Fruit fly (Drosophila melanogaster) whole organism, embryonic: Measurements from ENCODE around the gene tbrd-1.

Experiments used
- Aef1 ChIP-seq: fragments of 200-800 bp; sonication (Bioruptor generic); IDR thresholded peaks from 3 replicates; pipeline ENCODE4 v1.3.6; 2022; ENCODE audit warnings: missing biosample characterization, missing genetic modification characterization
- Atf-2 ChIP-seq: fragments of 200-800 bp; sonication (Bioruptor generic); optimal IDR thresholded peaks from 2 replicates; lab custom pipeline; 2016; ENCODE audit warnings: missing biosample characterization, missing genetic modification characterization
- CG11247 ChIP-seq: fragments of 200-800 bp; sonication (Bioruptor generic); IDR thresholded peaks from 2 replicates; pipeline ENCODE4 v1.3.6; 2022; ENCODE audit warnings: missing biosample characterization, missing genetic modification characterization
- CG11723 ChIP-seq: fragments of 200-800 bp; sonication (Bioruptor generic); optimal IDR thresholded peaks from 2 replicates; lab custom pipeline; 2017; ENCODE audit warnings: missing biosample characterization, mild to moderate bottlenecking, missing genetic modification characterization
- CG12155 ChIP-seq: fragments of 200-800 bp; sonication (Bioruptor generic); optimal IDR thresholded peaks from 3 replicates; lab custom pipeline; 2016; ENCODE audit warnings: missing biosample characterization, missing genetic modification characterization
- CG12236 ChIP-seq: fragments of 200-800 bp; sonication (Bioruptor generic); optimal IDR thresholded peaks from 2 replicates; lab custom pipeline; 2016; ENCODE audit warnings: missing biosample characterization, missing genetic modification characterization
- CG12299 ChIP-seq: fragments of 200-800 bp; sonication (Bioruptor generic); optimal IDR thresholded peaks from 2 replicates; lab custom pipeline; 2018; ENCODE audit warnings: missing biosample characterization, mild to moderate bottlenecking, missing genetic modification characterization
- CG14667 ChIP-seq: fragments of 200-800 bp; sonication (Bioruptor generic); IDR thresholded peaks from 2 replicates; pipeline ENCODE4 v1.3.6; 2022; ENCODE audit warnings: missing biosample characterization, missing genetic modification characterization
- CG1529 ChIP-seq: fragments of 200-800 bp; sonication (Bioruptor generic); optimal IDR thresholded peaks from 3 replicates; lab custom pipeline; 2018; ENCODE audit warnings: missing biosample characterization, missing genetic modification characterization
- CG15514 ChIP-seq: fragments of 200-800 bp; sonication (Bioruptor generic); optimal IDR thresholded peaks from 3 replicates; lab custom pipeline; 2017; ENCODE audit warnings: missing biosample characterization, missing genetic modification characterization, mild to moderate bottlenecking, moderate library complexity, missing genetic modification reagents
- CG18262 ChIP-seq: fragments of 200-800 bp; optimal IDR thresholded peaks from 3 replicates; lab custom pipeline; 2019; ENCODE audit warnings: missing biosample characterization, mild to moderate bottlenecking, missing genetic modification characterization, moderate library complexity
- CG30020 ChIP-seq: fragments of 200-800 bp; optimal IDR thresholded peaks from 2 replicates; lab custom pipeline; 2019; ENCODE audit warnings: missing biosample characterization, mild to moderate bottlenecking, missing genetic modification characterization, moderate library complexity
- CG30431 ChIP-seq: fragments of 200-800 bp; sonication (Bioruptor generic); optimal IDR thresholded peaks from 2 replicates; lab custom pipeline; 2017; ENCODE audit warnings: missing biosample characterization, missing genetic modification characterization
- CG31224 ChIP-seq: fragments of 200-800 bp; sonication (Bioruptor generic); IDR thresholded peaks from 2 replicates; pipeline ENCODE4 v1.3.6; 2022; ENCODE audit warnings: missing biosample characterization, missing genetic modification characterization
- CG32767 ChIP-seq: fragments of 200-800 bp; sonication (Bioruptor generic); IDR thresholded peaks from 2 replicates; pipeline ENCODE4 v1.3.6; 2022; ENCODE audit warnings: missing biosample characterization, missing genetic modification characterization
- CG34422 ChIP-seq: fragments of 200-800 bp; sonication (Bioruptor generic); IDR thresholded peaks from 3 replicates; pipeline ENCODE4 v1.3.6; 2022; ENCODE audit warnings: missing biosample characterization, missing genetic modification characterization
- CG4820 ChIP-seq: fragments of 200-800 bp; sonication (Bioruptor generic); optimal IDR thresholded peaks from 3 replicates; lab custom pipeline; 2016; ENCODE audit warnings: missing biosample characterization, missing genetic modification characterization
- CG7987 ChIP-seq: fragments of 200-800 bp; sonication (Bioruptor generic); optimal IDR thresholded peaks from 2 replicates; lab custom pipeline; 2018; ENCODE audit warnings: missing biosample characterization, mild to moderate bottlenecking, missing genetic modification characterization, moderate library complexity
- Camta ChIP-seq: fragments of 200-800 bp; sonication (Bioruptor generic); optimal IDR thresholded peaks from 2 replicates; lab custom pipeline; 2016; ENCODE audit warnings: missing biosample characterization, missing genetic modification characterization
- Fer3 ChIP-seq: fragments of 200-800 bp; sonication (Bioruptor generic); optimal IDR thresholded peaks from 2 replicates; lab custom pipeline; 2018; ENCODE audit warnings: missing biosample characterization, mild to moderate bottlenecking, missing genetic modification characterization, moderate library complexity
- Gsc ChIP-seq: fragments of 200-800 bp; sonication (Bioruptor generic); IDR thresholded peaks from 2 replicates; pipeline ENCODE4 v1.3.6; 2022; ENCODE audit warnings: missing biosample characterization, missing genetic modification characterization
- Gug ChIP-seq: fragments of 200-800 bp; sonication (Bioruptor generic); IDR thresholded peaks from 4 replicates; pipeline ENCODE4 v1.3.6; 2022; ENCODE audit warnings: missing biosample characterization, missing genetic modification characterization
- HmgD ChIP-seq: fragments of 200-800 bp; sonication (Bioruptor generic); optimal IDR thresholded peaks from 3 replicates; lab custom pipeline; 2016; ENCODE audit warnings: missing biosample characterization, missing genetic modification characterization
- MBD-R2 ChIP-seq: fragments of 200-800 bp; sonication (Bioruptor generic); IDR thresholded peaks from 2 replicates; pipeline ENCODE4 v1.3.6; 2022; ENCODE audit warnings: missing biosample characterization, missing genetic modification characterization
- Myb ChIP-seq: fragments of 200-800 bp; sonication (Bioruptor generic); optimal IDR thresholded peaks from 2 replicates; lab custom pipeline; 2016; ENCODE audit warnings: missing biosample characterization, missing genetic modification characterization
- NFAT ChIP-seq: fragments of 200-800 bp; sonication (Bioruptor generic); IDR thresholded peaks from 2 replicates; pipeline ENCODE4 v1.3.6; 2022; ENCODE audit warnings: missing biosample characterization, missing genetic modification characterization
- Nf-YB ChIP-seq: fragments of 200-800 bp; sonication (Bioruptor generic); optimal IDR thresholded peaks from 3 replicates; lab custom pipeline; 2019; ENCODE audit warnings: missing biosample characterization, mild to moderate bottlenecking, missing genetic modification characterization, moderate library complexity
- Oli ChIP-seq: fragments of 200-800 bp; sonication (Bioruptor generic); optimal IDR thresholded peaks from 2 replicates; lab custom pipeline; 2018; ENCODE audit warnings: missing biosample characterization, mild to moderate bottlenecking, missing genetic modification characterization, moderate library complexity
- Pdp1 ChIP-seq, 2 experiments: fragments of 200-800 bp; sonication (Bioruptor generic); optimal IDR thresholded peaks; 3 replicates each; lab custom pipeline; 2016; ENCODE audit warnings: missing biosample characterization in 2 of 2, missing genetic modification characterization in 2 of 2, mild to moderate bottlenecking in 1 of 2, moderate library complexity in 1 of 2
- amos ChIP-seq: fragments of 200-800 bp; sonication (Bioruptor generic); IDR thresholded peaks from 2 replicates; pipeline ENCODE4 v1.3.6; 2022; ENCODE audit warnings: missing biosample characterization, missing genetic modification characterization; ENCODE audit not compliant: partially characterized antibody
- croc ChIP-seq: fragments of 200-800 bp; sonication (Bioruptor generic); conservative IDR thresholded peaks from 3 replicates; pipeline ENCODE4 v1.3.6; 2022; ENCODE audit warnings: missing biosample characterization, missing genetic modification characterization
- dimm ChIP-seq: fragments of 200-800 bp; sonication (Bioruptor generic); IDR thresholded peaks from 2 replicates; pipeline ENCODE4 v1.3.6; 2022; ENCODE audit warnings: missing biosample characterization, missing genetic modification characterization
- dpn ChIP-seq, 2 experiments: fragments of 200-800 bp; sonication (Bioruptor generic); optimal IDR thresholded peaks; 3 replicates each; lab custom pipeline; 2016; ENCODE audit warnings: missing biosample characterization in 2 of 2, missing genetic modification characterization in 2 of 2
- fd64A ChIP-seq: fragments of 200-800 bp; sonication (Bioruptor generic); optimal IDR thresholded peaks from 3 replicates; lab custom pipeline; 2018; ENCODE audit warnings: missing biosample characterization, mild to moderate bottlenecking, missing genetic modification characterization
- fd96Cb ChIP-seq: fragments of 200-800 bp; sonication (Bioruptor generic); optimal IDR thresholded peaks from 2 replicates; lab custom pipeline; 2018; ENCODE audit warnings: missing biosample characterization, mild to moderate bottlenecking, missing genetic modification characterization, moderate library complexity
- jigr1 ChIP-seq: fragments of 200-800 bp; sonication (Bioruptor generic); IDR thresholded peaks from 3 replicates; pipeline ENCODE4 v1.3.6; 2022; ENCODE audit warnings: missing biosample characterization, missing genetic modification characterization
- mirr ChIP-seq: fragments of 200-800 bp; sonication (Bioruptor generic); optimal IDR thresholded peaks from 3 replicates; lab custom pipeline; 2018; ENCODE audit warnings: missing biosample characterization, mild to moderate bottlenecking, missing genetic modification characterization
- nerfin-1 ChIP-seq: fragments of 200-800 bp; sonication (Bioruptor generic); optimal IDR thresholded peaks from 3 replicates; lab custom pipeline; 2019; ENCODE audit warnings: missing biosample characterization, mild to moderate bottlenecking, missing genetic modification characterization, moderate library complexity
- nmo ChIP-seq: fragments of 200-800 bp; sonication (Bioruptor generic); optimal IDR thresholded peaks from 2 replicates; lab custom pipeline; 2018; ENCODE audit warnings: missing biosample characterization, mild to moderate bottlenecking, missing genetic modification characterization, moderate library complexity
- org-1 ChIP-seq: fragments of 200-800 bp; sonication (Bioruptor generic); optimal IDR thresholded peaks from 2 replicates; lab custom pipeline; 2017; ENCODE audit warnings: missing biosample characterization, missing genetic modification characterization
- pan ChIP-seq, 4 experiments: fragments of >200 bp in 3 of 4; fragments of 200-800 bp in 1 of 4; sonication (Bioruptor generic) in 1 of 4; optimal IDR thresholded peaks in 3 of 4; IDR thresholded peaks in 1 of 4; 2 replicates each; pipeline versions ENCODE4 v1.3.6 to Lab custom; 2017 to 2022; ENCODE audit warnings: missing biosample characterization in 2 of 4, missing genetic modification characterization in 2 of 4, mixed read lengths in 1 of 4
- pfk ChIP-seq: fragments of 200-800 bp; sonication (Bioruptor generic); optimal IDR thresholded peaks from 2 replicates; lab custom pipeline; 2018; ENCODE audit warnings: missing biosample characterization, mild to moderate bottlenecking, missing genetic modification characterization, moderate library complexity
- pzg ChIP-seq: fragments of 200-800 bp; sonication (Bioruptor generic); optimal IDR thresholded peaks from 3 replicates; lab custom pipeline; 2018; ENCODE audit warnings: missing biosample characterization, mild to moderate bottlenecking, missing genetic modification characterization, moderate library complexity
- scrt ChIP-seq: fragments of 200-800 bp; sonication (Bioruptor generic); optimal IDR thresholded peaks from 2 replicates; lab custom pipeline; 2018; ENCODE audit warnings: missing biosample characterization, mild to moderate bottlenecking, missing genetic modification characterization, moderate library complexity
- so ChIP-seq: fragments of 200-800 bp; sonication (Bioruptor generic); IDR thresholded peaks from 3 replicates; pipeline ENCODE4 v1.3.6; 2022; ENCODE audit warnings: missing biosample characterization, missing genetic modification characterization
- sob ChIP-seq: fragments of 200-800 bp; sonication (Bioruptor generic); IDR thresholded peaks from 2 replicates; pipeline ENCODE4 v1.3.6; 2022; ENCODE audit warnings: missing biosample characterization, missing genetic modification characterization
- sqz ChIP-seq: fragments of 200-800 bp; sonication (Bioruptor generic); optimal IDR thresholded peaks from 3 replicates; lab custom pipeline; 2018; ENCODE audit warnings: missing biosample characterization, mild to moderate bottlenecking, missing genetic modification characterization
- sug ChIP-seq: fragments of 200-800 bp; optimal IDR thresholded peaks from 2 replicates; lab custom pipeline; 2019; ENCODE audit warnings: missing biosample characterization, mild to moderate bottlenecking, missing genetic modification characterization, moderate library complexity
- toy ChIP-seq: fragments of 200-800 bp; sonication (Bioruptor generic); IDR thresholded peaks from 2 replicates; pipeline ENCODE4 v1.3.6; 2022; ENCODE audit warnings: missing biosample characterization, missing genetic modification characterization
- zen ChIP-seq: fragments of 200-800 bp; sonication (Bioruptor generic); optimal IDR thresholded peaks from 3 replicates; lab custom pipeline; 2018; ENCODE audit warnings: missing biosample characterization, mild to moderate bottlenecking, missing genetic modification characterization, moderate library complexity

The tbrd-1 gene

DNA sequence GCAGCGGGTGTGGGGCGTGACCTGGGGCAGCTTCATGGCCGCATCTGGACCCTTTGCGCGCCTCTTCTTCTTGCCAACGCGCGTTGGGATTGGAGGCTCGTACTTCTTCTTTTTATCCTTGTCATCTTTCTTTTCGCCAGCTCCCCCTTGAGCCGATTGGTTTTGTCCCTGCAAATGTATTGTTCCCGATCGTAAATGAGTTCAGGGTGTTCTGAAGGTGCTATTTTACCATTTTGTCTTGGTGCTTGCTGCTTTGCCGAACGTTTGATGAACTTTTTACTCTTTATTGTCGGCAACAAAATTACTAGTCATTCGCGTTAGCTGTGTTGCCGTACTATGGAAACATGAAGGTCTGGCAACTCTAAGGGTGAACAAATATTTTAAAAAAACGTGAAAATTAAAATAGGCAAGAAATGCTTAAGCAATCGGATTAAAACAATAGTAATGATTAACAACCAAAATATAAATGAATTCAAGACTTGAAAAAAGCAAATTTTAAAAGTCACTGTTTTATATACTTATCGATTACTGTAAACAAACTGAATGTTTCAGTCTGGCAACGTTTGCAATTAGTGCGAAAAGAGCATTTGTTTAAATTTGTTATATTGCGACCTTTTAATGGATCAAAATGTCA is 37.9 kb upstream of the tbrd-1 start, which contains the start of the genes Rpt2 and CG13599 (continued):
- no peak for TF ChIP-seq jigr1
- TF ChIP-seq CG11247: no peak
- peak; percentile 41 for TF ChIP-seq CG12299 (tag; lab: Kevin White, UChicago)
- peak; percentile 42 for TF ChIP-seq CG30020
- no peak for TF ChIP-seq Gug
- TF ChIP-seq Camta: peak; percentile 15
- TF ChIP-seq MBD-R2 (GFP tag; lab: Robert Waterston, UW): peak; percentile 74
- no peak for TF ChIP-seq CG31224
- TF ChIP-seq sob (GFP tag; lab: Robert Waterston, UW): no peak
- TF ChIP-seq CG14667 (GFP tag; lab: Robert Waterston, UW): no peak
- TF ChIP-seq CG12236 (GFP tag; lab: Kevin White, UChicago): no peak
- TF ChIP-seq Oli: no peak
- no peak for TF ChIP-seq Aef1 (GFP tag; lab: Robert Waterston, UW)
- TF ChIP-seq dpn (GFP tag; optimal IDR thresholded peaks at IDR 0.05; lab: Kevin White, UChicago): no peak
- TF ChIP-seq mirr: no peak
- TF ChIP-seq CG32767 (GFP tag; lab: Robert Waterston, UW): no peak
- TF ChIP-seq toy (GFP tag; lab: Robert Waterston, UW): no peak
- no peak for TF ChIP-seq sqz (GFP tag; lab: Kevin White, UChicago)
- no peak for TF ChIP-seq CG1529 (GFP tag; lab: Kevin White, UChicago)
- TF ChIP-seq CG15514 (GFP tag; lab: Kevin White, UChicago): peak; percentile 50
- TF ChIP-seq sug (tag; lab: Kevin White, UChicago): peak; percentile 19
- TF ChIP-seq nmo: peak; percentile 60
- TF ChIP-seq CG18262 (tag; lab: Kevin White, UChicago): peak; percentile 24
- peak; percentile 32; the same call in 1 of the 2 replicates for TF ChIP-seq amos (GFP tag; lab: Robert Waterston, UW)
- no peak for TF ChIP-seq croc (GFP tag; lab: Robert Waterston, UW)
- TF ChIP-seq CG11723 (GFP tag; lab: Kevin White, UChicago): no peak
- peak in 1 of 2 experiments; percentile 13 for TF ChIP-seq Pdp1 (GFP tag; optimal IDR thresholded peaks at IDR 0.05; lab: Kevin White, UChicago)
- peak; percentile 64 for TF ChIP-seq Myb
- TF ChIP-seq CG12155 (GFP tag; lab: Kevin White, UChicago): peak; percentile 14
- no peak for TF ChIP-seq fd96Cb (tag; lab: Kevin White, UChicago)
- TF ChIP-seq dimm (GFP tag; lab: Robert Waterston, UW): no peak
- no peak for TF ChIP-seq CG30431 (GFP tag; lab: Kevin White, UChicago)
- no peak for TF ChIP-seq Gsc (GFP tag; lab: Robert Waterston, UW)
- TF ChIP-seq NFAT: no peak
- no peak for TF ChIP-seq CG4820 (GFP tag; lab: Kevin White, UChicago)
- peak; percentile 87 for TF ChIP-seq pzg (GFP tag; lab: Kevin White, UChicago)
- no peak for TF ChIP-seq Atf-2 (GFP tag; lab: Kevin White, UChicago)
- no peak for TF ChIP-seq org-1 (GFP tag; lab: Kevin White, UChicago)
- TF ChIP-seq scrt: no peak
- no peak for TF ChIP-seq fd64A (GFP tag; lab: Kevin White, UChicago)
- peak; percentile 5 for TF ChIP-seq nerfin-1 (tag; lab: Kevin White, UChicago)
- TF ChIP-seq CG34422: peak; percentile 56; the same call in 1 of the 3 replicates
- no peak for TF ChIP-seq Nf-YB (GFP tag; lab: Kevin White, UChicago)
- no peak for TF ChIP-seq Fer3 (tag; lab: Kevin White, UChicago)
- peak; percentile 22 for TF ChIP-seq HmgD (GFP tag; lab: Kevin White, UChicago)
- TF ChIP-seq CG7987 (GFP tag; lab: Kevin White, UChicago): no peak
- no peak for TF ChIP-seq pfk (GFP tag; lab: Kevin White, UChicago)
- no peak for TF ChIP-seq pan (optimal IDR thresholded peaks at IDR 0.05; lab: Kevin White, UChicago)
- TF ChIP-seq pan (GFP tag; optimal IDR thresholded peaks at IDR 0.05 in 1 of 2, IDR thresholded peaks at IDR 0.05 in 1 of 2): no peak
- TF ChIP-seq so (GFP tag; lab: Robert Waterston, UW): no peak
- peak; percentile 36 for TF ChIP-seq zen (tag; lab: Kevin White, UChicago)
